Worm (Caenorhabditis elegans): Measurements from ENCODE around the gene arrd-2.

The arrd-2 gene

ce11 chrII:9372991-9373390 is 34.6 kb upstream of the arrd-2 start, which contains the start of gene C06C3.4:
Gene C06C3.4, plus strand, starts transcription at chrII:9373291.
- no peak for TF ChIP-seq dve-1 (tag; optimal IDR thresholded peaks at IDR 0.05)

DNA sequence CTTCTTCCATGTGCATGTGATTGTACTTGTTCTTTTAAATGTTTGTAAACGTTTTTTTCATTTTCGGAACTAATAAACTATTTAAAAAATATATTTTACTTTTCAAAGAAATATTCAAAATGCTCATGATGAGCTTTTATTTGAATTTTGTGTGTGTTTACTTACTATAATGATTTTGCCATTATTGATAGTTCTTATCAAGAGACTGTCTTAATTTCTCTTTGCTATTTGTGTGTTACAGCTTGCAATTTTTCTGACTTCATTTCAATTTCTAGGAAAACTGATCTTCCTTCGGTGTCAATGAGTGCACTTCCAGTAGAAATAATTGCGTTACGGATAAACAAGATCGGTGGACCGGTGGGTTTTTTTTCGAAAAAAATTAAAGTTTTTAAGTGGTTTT is 32.8 kb upstream of the arrd-2 start, which contains the start of gene C06C3.12:
Gene C06C3.12, plus strand, starts transcription at position 301 of the 400 bp plus-strand sequence.
- TF ChIP-seq pqm-1 (tag; optimal IDR thresholded peaks at IDR 0.05) (no peak), lin-11 (tag; optimal IDR thresholded peaks at IDR 0.05) (no peak), unc-42 (tag; optimal IDR thresholded peaks at IDR 0.05) (no peak), tbx-2 (tag; optimal IDR thresholded peaks at IDR 0.05) (no peak), K09A11.1 (tag; optimal IDR thresholded peaks at IDR 0.05; ENCODE audit: insufficient read depth) (no peak), nfya-1 (tag; optimal IDR thresholded peaks at IDR 0.05) (no peak), unc-86 (tag; optimal IDR thresholded peaks at IDR 0.05) (no peak), elt-4 (tag; optimal IDR thresholded peaks at IDR 0.05) (no peak), dmd-4 (tag; optimal IDR thresholded peaks at IDR 0.05; ENCODE audit: borderline replicate concordance) (no peak), odd-2 (tag; optimal IDR thresholded peaks at IDR 0.05) (no peak)

- no peak for TF ChIP-seq dmd-4 (tag; optimal IDR thresholded peaks at IDR 0.05; ENCODE audit: borderline replicate concordance)
- TF ChIP-seq che-1 (tag; optimal IDR thresholded peaks at IDR 0.05), result no peak
- no peak for TF ChIP-seq rnt-1 (tag; optimal IDR thresholded peaks at IDR 0.05)
- no peak for TF ChIP-seq nhr-11 (tag; optimal IDR thresholded peaks at IDR 0.05)
- TF ChIP-seq ceh-31 (tag; optimal IDR thresholded peaks at IDR 0.05), result no peak
- no peak for TF ChIP-seq hlh-13 (GFP tag; optimal IDR thresholded peaks at IDR 0.05)
- no peak for TF ChIP-seq pag-3 (tag; optimal IDR thresholded peaks at IDR 0.05; ENCODE audit: borderline replicate concordance)
- no peak for TF ChIP-seq C38D4.7 (GFP tag; optimal IDR thresholded peaks at IDR 0.05)
- TF ChIP-seq nfya-1 (tag; optimal IDR thresholded peaks at IDR 0.05), result no peak
- TF ChIP-seq npax-4 (tag; optimal IDR thresholded peaks at IDR 0.05), result no peak
- TF ChIP-seq ets-4 (tag; optimal IDR thresholded peaks at IDR 0.05), result no peak
- TF ChIP-seq dve-1 (tag; optimal IDR thresholded peaks at IDR 0.05), result no peak
- TF ChIP-seq mec-3 (tag; optimal IDR thresholded peaks at IDR 0.05; ENCODE audit: borderline replicate concordance), result no peak
- no peak for TF ChIP-seq pax-1 (tag; optimal IDR thresholded peaks at IDR 0.05)
- no peak for TF ChIP-seq fkh-6 (tag; optimal IDR thresholded peaks at IDR 0.05)
- no peak for TF ChIP-seq K09A11.1 (tag; optimal IDR thresholded peaks at IDR 0.05; ENCODE audit: insufficient read depth)
- TF ChIP-seq odd-2 (tag; optimal IDR thresholded peaks at IDR 0.05), result no peak
- no peak for TF ChIP-seq ceh-18 (tag; optimal IDR thresholded peaks at IDR 0.05)
- TF ChIP-seq unc-55 (GFP tag; optimal IDR thresholded peaks at IDR 0.05), result no peak
These were observed 30.4 kb upstream of the arrd-2 start, which contains the start of gene C06C3.10 for ce11 chrII:9377158-9377557. Gene C06C3.10, minus strand, starts transcription at chrII:9377258.

DNA sequence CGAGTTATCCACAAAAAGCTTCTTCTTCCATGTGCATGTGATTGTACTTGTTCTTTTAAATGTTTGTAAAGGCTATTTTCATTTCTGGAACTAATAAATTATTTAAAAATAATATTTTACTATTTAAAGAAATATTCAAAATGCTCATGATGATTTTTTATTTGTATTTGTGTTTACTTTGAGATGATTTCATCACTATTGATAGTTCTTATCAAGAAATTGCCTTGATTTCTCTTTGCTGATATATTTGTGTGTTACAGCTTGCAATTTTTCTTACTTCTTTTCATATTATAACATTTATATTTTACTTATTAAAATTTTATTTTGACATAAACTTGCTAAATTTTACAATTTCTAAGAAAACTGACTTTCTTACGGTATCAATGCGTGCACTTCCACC is 29.4 kb upstream of the arrd-2 start:
- no peak for TF ChIP-seq ceh-19 (GFP tag; optimal IDR thresholded peaks at IDR 0.05)
- TF ChIP-seq hlh-30 (tag; optimal IDR thresholded peaks at IDR 0.05; ENCODE audit: insufficient read depth), result no peak
- TF ChIP-seq odd-2 (tag; optimal IDR thresholded peaks at IDR 0.05), result no peak
- no peak for TF ChIP-seq tbx-7 (tag; optimal IDR thresholded peaks at IDR 0.05)
- TF ChIP-seq nhr-11 (tag; optimal IDR thresholded peaks at IDR 0.05), result no peak
- no peak for TF ChIP-seq unc-42 (tag; optimal IDR thresholded peaks at IDR 0.05)
- TF ChIP-seq ceh-24 (tag; optimal IDR thresholded peaks at IDR 0.05), result no peak
- no peak for TF ChIP-seq rnt-1 (tag; optimal IDR thresholded peaks at IDR 0.05)
- no peak for TF ChIP-seq lim-6 (tag; optimal IDR thresholded peaks at IDR 0.05)
- no peak for TF ChIP-seq elt-2 (tag; optimal IDR thresholded peaks at IDR 0.05)
- TF ChIP-seq sdc-2 (tag; optimal IDR thresholded peaks at IDR 0.05), result no peak
- no peak for TF ChIP-seq pqm-1 (tag; optimal IDR thresholded peaks at IDR 0.05)
- no peak for TF ChIP-seq ceh-48 (tag; optimal IDR thresholded peaks at IDR 0.05)

- TF ChIP-seq F13H6.1 (tag; optimal IDR thresholded peaks at IDR 0.05) (no peak), odd-2 (tag; optimal IDR thresholded peaks at IDR 0.05) (no peak), eyg-1 (tag; optimal IDR thresholded peaks at IDR 0.05) (no peak), ceh-24 (tag; optimal IDR thresholded peaks at IDR 0.05) (no peak), npax-4 (tag; optimal IDR thresholded peaks at IDR 0.05) (no peak), syd-9 (tag; optimal IDR thresholded peaks at IDR 0.05) (no peak), ceh-6 (GFP tag; optimal IDR thresholded peaks at IDR 0.05) (no peak), Y22D7AL.16 (tag; optimal IDR thresholded peaks at IDR 0.05) (no peak), ama-1 (optimal IDR thresholded peaks at IDR 0.05) (no peak)
These were observed 27.8 kb upstream of the arrd-2 start, which contains the start of gene srh-48 for ce11 chrII:9379796-9380195. Gene srh-48, plus strand, starts transcription at chrII:9380096.
